Worm (Caenorhabditis elegans): ENCODE measurements around the gene acbp-5.

- TF ChIP-seq ztf-11 (tag; optimal IDR thresholded peaks at IDR 0.05) (no peak), unc-98 (GFP tag; IDR thresholded peaks at IDR 0.05) (no peak), skn-1 (tag; optimal IDR thresholded peaks at IDR 0.05) (no peak), lin-39 (tag; optimal IDR thresholded peaks at IDR 0.05) (no peak), fos-1 (tag; optimal IDR thresholded peaks at IDR 0.05) (no peak), sptf-1 (tag; optimal IDR thresholded peaks at IDR 0.05) (no peak), rnt-1 (tag; optimal IDR thresholded peaks at IDR 0.05) (no peak), aly-2 (tag; optimal IDR thresholded peaks at IDR 0.05) (no peak), ama-1 (optimal IDR thresholded peaks at IDR 0.05) (no peak), egl-27 (tag; optimal IDR thresholded peaks at IDR 0.05) (no peak), ets-5 (GFP tag; IDR thresholded peaks at IDR 0.05) (no peak)
These were observed 26.7 kb downstream of the acbp-5 start for ce11 chrIII:13614751-13615150.

Data from whole organism, L1 larva.